Worm (Caenorhabditis elegans) whole organism, early embryonic: ENCODE data around the gene sdz-9.

Experiments
- B0310.2 ChIP-seq: sonication (generic microtip); optimal IDR thresholded peaks from 2 replicates; lab custom pipeline; 2016; ENCODE audit warnings: mild to moderate bottlenecking, missing genetic modification characterization, missing compliant biosample characterization
- F13C5.2 ChIP-seq: sonication (generic microtip); optimal IDR thresholded peaks from 2 replicates; lab custom pipeline; 2017; ENCODE audit warnings: mild to moderate bottlenecking, missing genetic modification characterization, inconsistent platforms, missing compliant biosample characterization
- aly-1 ChIP-seq: sonication (generic microtip); optimal IDR thresholded peaks from 2 replicates; lab custom pipeline; 2016; ENCODE audit warnings: missing genetic modification characterization, missing compliant biosample characterization
- ama-1 ChIP-seq: fragments of 150-350 bp; optimal IDR thresholded peaks from 2 replicates; lab custom pipeline; 2014
- ceh-13 ChIP-seq: fragments of 200-800 bp; sonication (Bioruptor generic); optimal IDR thresholded peaks from 2 replicates; lab custom pipeline; 2018; ENCODE audit warnings: mild to moderate bottlenecking, missing genetic modification characterization, missing compliant biosample characterization
- ceh-36 ChIP-seq: sonication (generic microtip); optimal IDR thresholded peaks from 2 replicates; lab custom pipeline; 2016; ENCODE audit warnings: missing genetic modification characterization, inconsistent platforms, missing compliant biosample characterization
- ets-7 ChIP-seq: sonication (generic microtip); optimal IDR thresholded peaks from 2 replicates; lab custom pipeline; 2016; ENCODE audit warnings: missing genotype, missing genetic modification characterization, missing compliant biosample characterization
- flt-1 ChIP-seq: fragments of 200-800 bp; sonication (Bioruptor generic); IDR thresholded peaks from 2 replicates; pipeline ENCODE4 v1.3.6; 2022; ENCODE audit warnings: missing genetic modification characterization, missing compliant biosample characterization
- hmbx-1 ChIP-seq: sonication (generic microtip); optimal IDR thresholded peaks from 2 replicates; lab custom pipeline; 2016; ENCODE audit warnings: mild to moderate bottlenecking, missing genetic modification characterization, missing compliant biosample characterization
- hmg-4 ChIP-seq: fragments of 200-800 bp; sonication (Bioruptor generic); optimal IDR thresholded peaks from 2 replicates; lab custom pipeline; 2018; ENCODE audit warnings: mild to moderate bottlenecking, missing genetic modification characterization, missing compliant biosample characterization
- hnd-1 ChIP-seq: sonication (generic microtip); optimal IDR thresholded peaks from 2 replicates; lab custom pipeline; 2016; ENCODE audit warnings: missing genetic modification characterization, missing compliant biosample characterization
- pes-1 ChIP-seq: fragments of 200-800 bp; sonication (Bioruptor generic); IDR thresholded peaks from 2 replicates; pipeline ENCODE4 v1.3.6; 2022; ENCODE audit warnings: missing genetic modification reagents, missing genetic modification characterization, missing compliant biosample characterization
- scrt-1 ChIP-seq: fragments of 200-800 bp; sonication (Bioruptor generic); IDR thresholded peaks from 2 replicates; pipeline ENCODE4 v1.3.6; 2022; ENCODE audit warnings: missing genetic modification characterization, missing compliant biosample characterization
- sea-1 ChIP-seq: fragments of 200-800 bp; sonication (Bioruptor generic); conservative IDR thresholded peaks from 2 replicates; pipeline ENCODE4 v1.3.6; 2022; ENCODE audit warnings: missing genetic modification characterization, missing compliant biosample characterization
- tbx-11 ChIP-seq: fragments of 200-800 bp; sonication (Bioruptor generic); IDR thresholded peaks from 2 replicates; pipeline ENCODE4 v1.3.6; 2022; ENCODE audit warnings: missing genetic modification characterization, missing compliant biosample characterization
- tbx-37 ChIP-seq: fragments of 200-800 bp; sonication (Bioruptor generic); conservative IDR thresholded peaks from 2 replicates; pipeline ENCODE4 v1.3.6; 2022; ENCODE audit warnings: missing genetic modification reagents, missing genetic modification characterization, missing compliant biosample characterization
- tra-4 ChIP-seq: sonication (generic microtip); optimal IDR thresholded peaks from 2 replicates; lab custom pipeline; 2017; ENCODE audit warnings: missing genetic modification characterization, missing compliant biosample characterization

sdz-9 gene

ce11 chrII:2773534-2773933 is at the start of gene sdz-9:
TSS of gene sdz-9 (minus strand) at chrII:2773634.
- TF ChIP-seq tra-4 = no peak
- TF ChIP-seq flt-1 (GFP tag; lab: Robert Waterston, UW) = no peak
- TF ChIP-seq ceh-36 (tag; lab: Kevin White, UChicago) = no peak
- no peak for TF ChIP-seq hnd-1 (tag; lab: Kevin White, UChicago)
- TF ChIP-seq F13C5.2 (tag; lab: Kevin White, UChicago) = no peak
- no peak for TF ChIP-seq tbx-11

ce11 chrII:2822435-2822920 is 49.0 kb upstream of the sdz-9 start, which contains the start of the genes fut-4 and K12H6.10:
TSS of gene fut-4 (minus strand) at chrII:2822535.
TSS of gene K12H6.10 (plus strand) at chrII:2822870.
- TF ChIP-seq tra-4 (no peak), ceh-13 (GFP tag; lab: Kevin White, UChicago) (no peak), tbx-37 (GFP tag; lab: Robert Waterston, UW) (no peak), ama-1 (lab: Kevin White, UChicago) (no peak), flt-1 (GFP tag; lab: Robert Waterston, UW) (no peak)

ce11 chrII:2816676-2817075 is 43.2 kb upstream of the sdz-9 start, which contains the start of gene set-13:
TSS of gene set-13 (plus strand) at chrII:2816976.
- TF ChIP-seq ceh-13 (GFP tag; lab: Kevin White, UChicago) (no peak), pes-1 (no peak), hmbx-1 (no peak), scrt-1 (GFP tag; lab: Robert Waterston, UW) (no peak), hmg-4 (GFP tag; lab: Kevin White, UChicago) (no peak), flt-1 (GFP tag; lab: Robert Waterston, UW) (no peak), ets-7 (no peak), sea-1 (GFP tag; lab: Robert Waterston, UW) (no peak), tbx-11 (no peak), hnd-1 (tag; lab: Kevin White, UChicago) (no peak), aly-1 (tag; lab: Kevin White, UChicago) (no peak), ceh-36 (tag; lab: Kevin White, UChicago) (no peak), B0310.2 (no peak), tra-4 (no peak), F13C5.2 (tag; lab: Kevin White, UChicago) (no peak), tbx-37 (GFP tag; lab: Robert Waterston, UW) (no peak), ama-1 (lab: Kevin White, UChicago) (no peak)

ce11 chrII:2815444-2815843 is 42.0 kb upstream of the sdz-9 start, which contains the start of gene K12H6.2:
TSS of gene K12H6.2 (minus strand) at chrII:2815544.
- TF ChIP-seq B0310.2 = no peak
- no peak for TF ChIP-seq tbx-37 (GFP tag; lab: Robert Waterston, UW)
- TF ChIP-seq ets-7 = no peak
- TF ChIP-seq ceh-36 (tag; lab: Kevin White, UChicago) = no peak
- no peak for TF ChIP-seq ceh-13 (GFP tag; lab: Kevin White, UChicago)
- TF ChIP-seq aly-1 (tag; lab: Kevin White, UChicago) = no peak
- no peak for TF ChIP-seq tbx-11
- TF ChIP-seq pes-1 = no peak
- no peak for TF ChIP-seq hmg-4 (GFP tag; lab: Kevin White, UChicago)
- TF ChIP-seq hnd-1 (tag; lab: Kevin White, UChicago) = no peak
- no peak for TF ChIP-seq F13C5.2 (tag; lab: Kevin White, UChicago)
- no peak for TF ChIP-seq flt-1 (GFP tag; lab: Robert Waterston, UW)
- TF ChIP-seq hmbx-1 = no peak
- TF ChIP-seq scrt-1 (GFP tag; lab: Robert Waterston, UW) = no peak

ce11 chrII:2815017-2815416 is 41.6 kb upstream of the sdz-9 start:
- no peak for TF ChIP-seq scrt-1 (GFP tag; lab: Robert Waterston, UW)
- no peak for TF ChIP-seq tbx-37 (GFP tag; lab: Robert Waterston, UW)
- TF ChIP-seq flt-1 (GFP tag; lab: Robert Waterston, UW) = no peak
- TF ChIP-seq ets-7 = no peak

ce11 chrII:2807674-2808206 is 34.3 kb upstream of the sdz-9 start, which contains the start of gene K12H6.12:
TSS of gene K12H6.12 (plus strand) at chrII:2808156.
- TF ChIP-seq tbx-11 (no peak), scrt-1 (GFP tag; lab: Robert Waterston, UW) (no peak), hnd-1 (tag; lab: Kevin White, UChicago) (no peak), B0310.2 (no peak), flt-1 (GFP tag; lab: Robert Waterston, UW) (no peak), F13C5.2 (tag; lab: Kevin White, UChicago) (no peak), tra-4 (no peak), ama-1 (lab: Kevin White, UChicago) (no peak), ets-7 (no peak), hmbx-1 (no peak), pes-1 (no peak), ceh-36 (tag; lab: Kevin White, UChicago) (no peak), hmg-4 (GFP tag; lab: Kevin White, UChicago) (no peak), ceh-13 (GFP tag; lab: Kevin White, UChicago) (no peak), aly-1 (tag; lab: Kevin White, UChicago) (no peak), tbx-37 (GFP tag; lab: Robert Waterston, UW) (no peak), sea-1 (GFP tag; lab: Robert Waterston, UW) (no peak)

- TF ChIP-seq B0310.2 (no peak), tbx-11 (no peak), hmbx-1 (no peak), hnd-1 (tag; lab: Kevin White, UChicago) (no peak), F13C5.2 (tag; lab: Kevin White, UChicago) (no peak), ama-1 (lab: Kevin White, UChicago) (no peak), scrt-1 (GFP tag; lab: Robert Waterston, UW) (no peak), ceh-36 (tag; lab: Kevin White, UChicago) (no peak), pes-1 (no peak)
These were observed 32.1 kb upstream of the sdz-9 start for ce11 chrII:2805566-2805965.

ce11 chrII:2804949-2805348 is 31.5 kb upstream of the sdz-9 start:
- TF ChIP-seq scrt-1 (GFP tag; lab: Robert Waterston, UW) (no peak), flt-1 (GFP tag; lab: Robert Waterston, UW) (no peak), ama-1 (lab: Kevin White, UChicago) (no peak), ceh-36 (tag; lab: Kevin White, UChicago) (no peak), F13C5.2 (tag; lab: Kevin White, UChicago) (no peak), sea-1 (GFP tag; lab: Robert Waterston, UW) (no peak), ceh-13 (GFP tag; lab: Kevin White, UChicago) (no peak), aly-1 (tag; lab: Kevin White, UChicago) (no peak), hmg-4 (GFP tag; lab: Kevin White, UChicago) (no peak)
